Worm (Caenorhabditis elegans) whole organism, young adult: ENCODE data around the gene Y49E10.21.

ENCODE experiments used
- ceh-79 ChIP-seq: sonication (generic microtip); optimal IDR thresholded peaks from 2 replicates; lab custom pipeline; 2017; ENCODE audit warnings: mild to moderate bottlenecking, missing genetic modification characterization, missing compliant biosample characterization
- somi-1 ChIP-seq: fragments of 200-800 bp; sonication (Bioruptor generic); optimal IDR thresholded peaks from 2 replicates; lab custom pipeline; 2018; ENCODE audit warnings: mild to moderate bottlenecking, missing genetic modification characterization, missing compliant biosample characterization

- TF ChIP-seq ceh-79 (tag; lab: Kevin White, UChicago) (no peak), somi-1 (GFP tag; lab: Kevin White, UChicago) (no peak)
Measured at ce11 chrIII:12445223-12445622, 12.2 kb upstream of the Y49E10.21 start.
